Fruit fly (Drosophila melanogaster): Measurements from ENCODE around the gene CG9452.

DNA sequence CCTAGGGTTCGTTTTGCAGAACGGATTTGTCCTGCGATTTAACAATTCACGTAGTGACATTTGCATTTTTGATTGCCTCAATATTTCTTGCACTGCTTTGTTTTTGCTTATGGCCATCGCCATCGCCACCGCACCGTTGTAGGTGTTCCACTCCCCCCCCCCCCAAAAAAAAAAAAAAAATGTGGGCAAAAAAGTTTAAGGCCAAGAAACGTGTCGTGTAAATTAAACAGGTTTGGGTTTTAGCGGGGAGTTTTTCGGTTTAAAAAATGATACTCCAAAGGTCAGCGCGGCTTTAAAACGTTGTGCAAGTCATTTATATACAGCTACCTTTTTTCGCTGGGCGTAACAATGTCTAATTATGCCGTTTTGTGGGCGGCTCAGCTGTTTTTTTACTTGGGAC lies 22.5 kb downstream of the CG9452 start:
- no peak for TF ChIP-seq CTCF (optimal IDR thresholded peaks at IDR 0.05)
- no peak for TF ChIP-seq CG8478 (optimal IDR thresholded peaks at IDR 0.05)

All from S2 (cell line).